Worm (Caenorhabditis elegans) whole organism, early embryonic: ENCODE measurements around the gene F41G3.5.

Experiments
- B0310.2 ChIP-seq: sonication (generic microtip); optimal IDR thresholded peaks from 2 replicates; lab custom pipeline; 2016; ENCODE audit warnings: mild to moderate bottlenecking, missing genetic modification characterization, missing compliant biosample characterization
- F13C5.2 ChIP-seq: sonication (generic microtip); optimal IDR thresholded peaks from 2 replicates; lab custom pipeline; 2017; ENCODE audit warnings: mild to moderate bottlenecking, missing genetic modification characterization, inconsistent platforms, missing compliant biosample characterization
- aly-1 ChIP-seq: sonication (generic microtip); optimal IDR thresholded peaks from 2 replicates; lab custom pipeline; 2016; ENCODE audit warnings: missing genetic modification characterization, missing compliant biosample characterization
- ama-1 ChIP-seq: fragments of 150-350 bp; optimal IDR thresholded peaks from 2 replicates; lab custom pipeline; 2014
- ceh-13 ChIP-seq: fragments of 200-800 bp; sonication (Bioruptor generic); optimal IDR thresholded peaks from 2 replicates; lab custom pipeline; 2018; ENCODE audit warnings: mild to moderate bottlenecking, missing genetic modification characterization, missing compliant biosample characterization
- ceh-36 ChIP-seq: sonication (generic microtip); optimal IDR thresholded peaks from 2 replicates; lab custom pipeline; 2016; ENCODE audit warnings: missing genetic modification characterization, inconsistent platforms, missing compliant biosample characterization
- ets-7 ChIP-seq: sonication (generic microtip); optimal IDR thresholded peaks from 2 replicates; lab custom pipeline; 2016; ENCODE audit warnings: missing genotype, missing genetic modification characterization, missing compliant biosample characterization
- flt-1 ChIP-seq: fragments of 200-800 bp; sonication (Bioruptor generic); IDR thresholded peaks from 2 replicates; pipeline ENCODE4 v1.3.6; 2022; ENCODE audit warnings: missing genetic modification characterization, missing compliant biosample characterization
- hmbx-1 ChIP-seq: sonication (generic microtip); optimal IDR thresholded peaks from 2 replicates; lab custom pipeline; 2016; ENCODE audit warnings: mild to moderate bottlenecking, missing genetic modification characterization, missing compliant biosample characterization
- hmg-4 ChIP-seq: fragments of 200-800 bp; sonication (Bioruptor generic); optimal IDR thresholded peaks from 2 replicates; lab custom pipeline; 2018; ENCODE audit warnings: mild to moderate bottlenecking, missing genetic modification characterization, missing compliant biosample characterization
- hnd-1 ChIP-seq: sonication (generic microtip); optimal IDR thresholded peaks from 2 replicates; lab custom pipeline; 2016; ENCODE audit warnings: missing genetic modification characterization, missing compliant biosample characterization
- pes-1 ChIP-seq: fragments of 200-800 bp; sonication (Bioruptor generic); IDR thresholded peaks from 2 replicates; pipeline ENCODE4 v1.3.6; 2022; ENCODE audit warnings: missing genetic modification reagents, missing genetic modification characterization, missing compliant biosample characterization
- scrt-1 ChIP-seq: fragments of 200-800 bp; sonication (Bioruptor generic); IDR thresholded peaks from 2 replicates; pipeline ENCODE4 v1.3.6; 2022; ENCODE audit warnings: missing genetic modification characterization, missing compliant biosample characterization
- sea-1 ChIP-seq: fragments of 200-800 bp; sonication (Bioruptor generic); conservative IDR thresholded peaks from 2 replicates; pipeline ENCODE4 v1.3.6; 2022; ENCODE audit warnings: missing genetic modification characterization, missing compliant biosample characterization
- tbx-11 ChIP-seq: fragments of 200-800 bp; sonication (Bioruptor generic); IDR thresholded peaks from 2 replicates; pipeline ENCODE4 v1.3.6; 2022; ENCODE audit warnings: missing genetic modification characterization, missing compliant biosample characterization
- tbx-37 ChIP-seq: fragments of 200-800 bp; sonication (Bioruptor generic); conservative IDR thresholded peaks from 2 replicates; pipeline ENCODE4 v1.3.6; 2022; ENCODE audit warnings: missing genetic modification reagents, missing genetic modification characterization, missing compliant biosample characterization
- tra-4 ChIP-seq: sonication (generic microtip); optimal IDR thresholded peaks from 2 replicates; lab custom pipeline; 2017; ENCODE audit warnings: missing genetic modification characterization, missing compliant biosample characterization

F41G3.5 gene

ce11 chrII:6716638-6717037 is 29.9 kb upstream of the F41G3.5 start, which contains the start of the genes T14B4.5 and T14B4.20:
Gene T14B4.5, plus strand, starts transcription at chrII:6716863.
Gene T14B4.20, plus strand, starts transcription at chrII:6716901.
- TF ChIP-seq sea-1 (GFP tag; lab: Robert Waterston, UW) (no peak), ama-1 (lab: Kevin White, UChicago) (no peak), B0310.2 (tag; lab: Kevin White, UChicago) (no peak), tbx-11 (no peak), flt-1 (GFP tag; lab: Robert Waterston, UW) (no peak), scrt-1 (GFP tag; lab: Robert Waterston, UW) (no peak), hnd-1 (tag; lab: Kevin White, UChicago) (no peak), tbx-37 (GFP tag; lab: Robert Waterston, UW) (no peak), hmg-4 (no peak), tra-4 (tag; lab: Kevin White, UChicago) (no peak), pes-1 (GFP tag; lab: Robert Waterston, UW) (no peak), hmbx-1 (tag; lab: Kevin White, UChicago) (no peak), aly-1 (no peak), ceh-36 (tag; lab: Kevin White, UChicago) (no peak), ets-7 (tag; lab: Kevin White, UChicago) (no peak), ceh-13 (GFP tag; lab: Kevin White, UChicago) (no peak), F13C5.2 (tag; lab: Kevin White, UChicago) (no peak)

ce11 chrII:6718221-6718620 is 28.3 kb upstream of the F41G3.5 start, which contains the start of gene tsp-10:
Gene tsp-10, plus strand, starts transcription at chrII:6718586.
- TF ChIP-seq aly-1 (no peak), hmbx-1 (tag; lab: Kevin White, UChicago) (no peak), pes-1 (GFP tag; lab: Robert Waterston, UW) (no peak), tbx-37 (GFP tag; lab: Robert Waterston, UW) (no peak), ceh-36 (tag; lab: Kevin White, UChicago) (no peak), hmg-4 (no peak), ama-1 (lab: Kevin White, UChicago) (no peak), flt-1 (GFP tag; lab: Robert Waterston, UW) (no peak), scrt-1 (GFP tag; lab: Robert Waterston, UW) (no peak), B0310.2 (tag; lab: Kevin White, UChicago) (no peak)

- peak; percentile 3 for TF ChIP-seq F13C5.2 (tag; lab: Kevin White, UChicago)
- peak; percentile 68 for TF ChIP-seq pes-1 (GFP tag; lab: Robert Waterston, UW)
- TF ChIP-seq hnd-1 (tag; lab: Kevin White, UChicago), result peak; percentile 2
- peak; percentile 62 for TF ChIP-seq tbx-37 (GFP tag; lab: Robert Waterston, UW)
- TF ChIP-seq tbx-11, result 0 out of 2 replicates have a peak, but pooled peaks have one; percentile 49
- TF ChIP-seq hmbx-1 (tag; lab: Kevin White, UChicago), result no peak
- 0 out of 2 replicates have a peak, but pooled peaks have one; percentile 14 for TF ChIP-seq flt-1 (GFP tag; lab: Robert Waterston, UW)
- TF ChIP-seq hmg-4, result peak; percentile 36
- TF ChIP-seq ceh-13 (GFP tag; lab: Kevin White, UChicago), result no peak
Measured at ce11 chrII:6721581-6721980, 24.9 kb upstream of the F41G3.5 start.

ce11 chrII:6726814-6727213 is 19.7 kb upstream of the F41G3.5 start:
- no peak for TF ChIP-seq hmg-4
- no peak for TF ChIP-seq flt-1 (GFP tag; lab: Robert Waterston, UW)
- TF ChIP-seq scrt-1 (GFP tag; lab: Robert Waterston, UW), result no peak
- TF ChIP-seq ets-7 (tag; lab: Kevin White, UChicago), result no peak
- TF ChIP-seq ceh-36 (tag; lab: Kevin White, UChicago), result no peak
- TF ChIP-seq ama-1 (lab: Kevin White, UChicago), result no peak
- TF ChIP-seq hnd-1 (tag; lab: Kevin White, UChicago), result no peak

- TF ChIP-seq flt-1 (GFP tag; lab: Robert Waterston, UW), result no peak
- no peak for TF ChIP-seq ceh-13 (GFP tag; lab: Kevin White, UChicago)
Measured at ce11 chrII:6729331-6729730, 17.2 kb upstream of the F41G3.5 start, which contains the start of gene T14B4.8. Gene T14B4.8, minus strand, starts transcription at chrII:6729390.

- TF ChIP-seq ceh-36 (tag; lab: Kevin White, UChicago) (no peak), ama-1 (lab: Kevin White, UChicago) (no peak), pes-1 (GFP tag; lab: Robert Waterston, UW) (no peak), ceh-13 (GFP tag; lab: Kevin White, UChicago) (no peak), flt-1 (GFP tag; lab: Robert Waterston, UW) (no peak), B0310.2 (tag; lab: Kevin White, UChicago) (no peak), hnd-1 (tag; lab: Kevin White, UChicago) (no peak), hmg-4 (no peak), ets-7 (tag; lab: Kevin White, UChicago) (no peak)
Measured at ce11 chrII:6733718-6734117, 12.8 kb upstream of the F41G3.5 start, which contains the start of gene T14B4.9. Gene T14B4.9, minus strand, starts transcription at chrII:6733818.

- TF ChIP-seq F13C5.2 (tag; lab: Kevin White, UChicago) (peak; percentile 62), ets-7 (tag; lab: Kevin White, UChicago) (no peak), pes-1 (GFP tag; lab: Robert Waterston, UW) (no peak), tbx-37 (GFP tag; lab: Robert Waterston, UW) (peak; percentile 55; the same call in 1 of the 2 replicates)
Measured at ce11 chrII:6734674-6735073, 11.8 kb upstream of the F41G3.5 start, which contains the start of gene T14B4.3. Gene T14B4.3, plus strand, starts transcription at chrII:6734937.

ce11 chrII:6736066-6736465 is 10.4 kb upstream of the F41G3.5 start, which contains the start of gene mrps-18.C:
Gene mrps-18.C, plus strand, starts transcription at chrII:6736203.
- TF ChIP-seq aly-1 (no peak), ets-7 (tag; lab: Kevin White, UChicago) (no peak), ceh-13 (GFP tag; lab: Kevin White, UChicago) (no peak)
